Worm (Caenorhabditis elegans) whole organism, young adult: ENCODE results near the gene ZK1086.2.

Source experiments
- B0261.1 ChIP-seq: sonication (generic microtip); optimal IDR thresholded peaks from 2 replicates; lab custom pipeline; 2016; ENCODE audit warnings: mild to moderate bottlenecking, missing genetic modification characterization, moderate library complexity, missing compliant biosample characterization
- F23B12.7 ChIP-seq: sonication (generic microtip); optimal IDR thresholded peaks from 2 replicates; lab custom pipeline; 2017; ENCODE audit warnings: missing genetic modification characterization, mild to moderate bottlenecking, missing compliant biosample characterization, antibody characterized with exemption, moderate library complexity; ENCODE audit not compliant: insufficient read depth
- F39B2.1 ChIP-seq: fragments of 200-800 bp; sonication (Bioruptor generic); IDR thresholded peaks from 2 replicates; pipeline ENCODE4 v1.3.6; 2022; ENCODE audit warnings: missing genetic modification reagents, missing genetic modification characterization, missing compliant biosample characterization
- F57C9.4 ChIP-seq: sonication (generic microtip); optimal IDR thresholded peaks from 2 replicates; lab custom pipeline; 2017; ENCODE audit warnings: mild to moderate bottlenecking, missing genetic modification characterization, missing compliant biosample characterization
- K12H6.12 ChIP-seq: fragments of 200-800 bp; sonication (Bioruptor generic); optimal IDR thresholded peaks from 2 replicates; lab custom pipeline; 2018; ENCODE audit warnings: mild to moderate bottlenecking, missing genetic modification characterization, missing compliant biosample characterization
- Y53F4B.3 ChIP-seq: fragments of 200-800 bp; sonication (Bioruptor generic); IDR thresholded peaks from 2 replicates; pipeline ENCODE4 v1.3.6; 2022; ENCODE audit warnings: missing genetic modification reagents, missing genetic modification characterization, missing compliant biosample characterization
- Y95B8A.8 ChIP-seq: fragments of 200-800 bp; sonication (Bioruptor generic); IDR thresholded peaks from 2 replicates; pipeline ENCODE4 v1.3.6; 2022; ENCODE audit warnings: missing genetic modification reagents, missing genetic modification characterization, missing compliant biosample characterization
- cebp-1 ChIP-seq, 2 experiments: fragments of 200-800 bp in 1 of 2; sonication (Bioruptor generic) in 1 of 2; sonication (generic microtip) in 1 of 2; IDR thresholded peaks in 1 of 2; optimal IDR thresholded peaks in 1 of 2; 2 replicates each; pipeline versions ENCODE4 v1.3.6 to Lab custom; 2017 to 2022; ENCODE audit warnings: missing compliant biosample characterization in 2 of 2, missing genetic modification characterization in 2 of 2, mild to moderate bottlenecking in 1 of 2, missing genetic modification reagents in 1 of 2, moderate library complexity in 1 of 2
- cebp-2 ChIP-seq: fragments of 200-800 bp; sonication (Bioruptor generic); IDR thresholded peaks from 2 replicates; pipeline ENCODE4 v1.3.6; 2022; ENCODE audit warnings: missing genetic modification characterization, missing compliant biosample characterization
- ceh-100 ChIP-seq: fragments of 200-800 bp; sonication (Bioruptor generic); IDR thresholded peaks from 2 replicates; pipeline ENCODE4 v1.3.6; 2022; ENCODE audit warnings: missing genetic modification reagents, missing genetic modification characterization, missing compliant biosample characterization
- ceh-40 ChIP-seq: fragments of 200-800 bp; sonication (Bioruptor generic); IDR thresholded peaks from 2 replicates; pipeline ENCODE4 v1.3.6; 2022; ENCODE audit warnings: missing genetic modification characterization, missing compliant biosample characterization
- die-1 ChIP-seq: sonication (generic microtip); optimal IDR thresholded peaks from 2 replicates; lab custom pipeline; 2016; ENCODE audit warnings: missing genotype, mild to moderate bottlenecking, missing genetic modification characterization, missing compliant biosample characterization
- dox-1 ChIP-seq: fragments of 200-800 bp; sonication (Bioruptor generic); IDR thresholded peaks from 2 replicates; pipeline ENCODE4 v1.3.6; 2022; ENCODE audit warnings: missing genetic modification reagents, missing genetic modification characterization, missing compliant biosample characterization
- dpff-1 ChIP-seq: sonication (generic microtip); optimal IDR thresholded peaks from 2 replicates; lab custom pipeline; 2017; ENCODE audit warnings: mild to moderate bottlenecking, missing genetic modification characterization, missing compliant biosample characterization
- egl-18 ChIP-seq: fragments of 200-800 bp; sonication (Bioruptor generic); IDR thresholded peaks from 2 replicates; pipeline ENCODE4 v1.3.6; 2022; ENCODE audit warnings: missing genetic modification reagents, missing genetic modification characterization, missing compliant biosample characterization
- fkh-3 ChIP-seq: sonication (generic microtip); optimal IDR thresholded peaks from 2 replicates; lab custom pipeline; 2016; ENCODE audit warnings: mild to moderate bottlenecking, missing genetic modification characterization, missing compliant biosample characterization
- gei-17 ChIP-seq: fragments of 200-800 bp; sonication (Bioruptor generic); optimal IDR thresholded peaks from 2 replicates; lab custom pipeline; 2018; ENCODE audit warnings: mild to moderate bottlenecking, missing genetic modification characterization, missing compliant biosample characterization
- him-1 ChIP-seq: sonication (generic microtip); optimal IDR thresholded peaks from 2 replicates; lab custom pipeline; 2016; ENCODE audit warnings: missing genotype, missing genetic modification reagents, missing genetic modification characterization, missing compliant biosample characterization
- hmg-1.2 ChIP-seq: fragments of 200-800 bp; sonication (Bioruptor generic); IDR thresholded peaks from 2 replicates; pipeline ENCODE4 v1.3.6; 2022; ENCODE audit warnings: missing genetic modification reagents, missing genetic modification characterization, missing compliant biosample characterization
- hmg-20 ChIP-seq: fragments of 200-800 bp; sonication (Bioruptor generic); IDR thresholded peaks from 2 replicates; pipeline ENCODE4 v1.3.6; 2022; ENCODE audit warnings: missing genetic modification reagents, missing genetic modification characterization, missing compliant biosample characterization
- hrde-1 ChIP-seq: sonication (generic microtip); optimal IDR thresholded peaks from 2 replicates; lab custom pipeline; 2016; ENCODE audit warnings: missing genetic modification characterization, mild to moderate bottlenecking, missing compliant biosample characterization, moderate library complexity, missing genotype, missing genetic modification reagents, borderline replicate concordance
- lag-1 ChIP-seq: fragments of 200-800 bp; sonication (Bioruptor generic); IDR thresholded peaks from 2 replicates; pipeline ENCODE4 v1.3.6; 2022; ENCODE audit warnings: missing genetic modification reagents, missing genetic modification characterization, missing compliant biosample characterization
- let-607 ChIP-seq, 2 experiments: fragments of 200-800 bp in 1 of 2; sonication (Bioruptor generic) in 1 of 2; sonication (generic microtip) in 1 of 2; optimal IDR thresholded peaks; 2 replicates each; lab custom pipeline; 2016 to 2018; ENCODE audit warnings: mild to moderate bottlenecking in 2 of 2, missing compliant biosample characterization in 2 of 2, missing genetic modification characterization in 2 of 2, moderate library complexity in 2 of 2, missing genotype in 1 of 2
- lin-40 ChIP-seq: sonication (generic microtip); optimal IDR thresholded peaks from 2 replicates; lab custom pipeline; 2016; ENCODE audit warnings: missing genetic modification characterization, mild to moderate bottlenecking, missing compliant biosample characterization, missing genotype, missing genetic modification reagents
- lir-1 ChIP-seq: fragments of 200-800 bp; sonication (Bioruptor generic); conservative IDR thresholded peaks from 2 replicates; pipeline ENCODE4 v1.3.6; 2022; ENCODE audit warnings: missing genetic modification reagents, missing genetic modification characterization, missing compliant biosample characterization
- lsl-1 ChIP-seq: fragments of 200-800 bp; sonication (Bioruptor generic); optimal IDR thresholded peaks from 2 replicates; lab custom pipeline; 2018; ENCODE audit warnings: mild to moderate bottlenecking, missing genetic modification characterization, moderate library complexity, missing compliant biosample characterization
- madf-10 ChIP-seq: sonication (generic microtip); optimal IDR thresholded peaks from 2 replicates; lab custom pipeline; 2016; ENCODE audit warnings: mild to moderate bottlenecking, missing genetic modification characterization, missing compliant biosample characterization
- mel-28 ChIP-seq: sonication (generic microtip); optimal IDR thresholded peaks from 2 replicates; lab custom pipeline; 2016; ENCODE audit warnings: borderline replicate concordance, mild to moderate bottlenecking, missing genetic modification characterization, missing compliant biosample characterization
- nfyb-1 ChIP-seq: fragments of 200-800 bp; sonication (Bioruptor generic); IDR thresholded peaks from 2 replicates; pipeline ENCODE4 v1.3.6; 2022; ENCODE audit warnings: missing genetic modification reagents, missing genetic modification characterization, missing compliant biosample characterization
- nhr-80 ChIP-seq: sonication (generic microtip); optimal IDR thresholded peaks from 2 replicates; lab custom pipeline; 2016; ENCODE audit warnings: missing genetic modification characterization, missing compliant biosample characterization
- rpc-1 ChIP-seq, 2 experiments: fragments of 150-350 bp in 1 of 2; sonication (generic microtip) in 1 of 2; optimal IDR thresholded peaks; 2 replicates each; lab custom pipeline; 2014 to 2018; ENCODE audit warnings: missing biosample characterization in 1 of 2, missing genetic modification characterization in 1 of 2, missing genetic modification reagents in 1 of 2, missing genotype in 1 of 2
- snpc-1.3 ChIP-seq: sonication (generic microtip); optimal IDR thresholded peaks from 2 replicates; lab custom pipeline; 2017; ENCODE audit warnings: missing genetic modification characterization, mild to moderate bottlenecking, missing compliant biosample characterization, antibody characterized with exemption, moderate library complexity, missing genotype, missing genetic modification reagents; ENCODE audit not compliant: insufficient read depth
- snpc-4 ChIP-seq, 5 experiments: fragments of 150-350 bp in 1 of 5; sonication (generic microtip) in 4 of 5; optimal IDR thresholded peaks; 2 replicates each; lab custom pipeline; 2014 to 2018; ENCODE audit warnings: missing genetic modification characterization in 5 of 5, missing biosample characterization in 3 of 5, antibody characterized with exemption in 2 of 5, mild to moderate bottlenecking in 2 of 5, missing compliant biosample characterization in 2 of 5, missing genotype in 2 of 5, moderate library complexity in 2 of 5, missing genetic modification reagents in 1 of 5
- somi-1 ChIP-seq: fragments of 200-800 bp; sonication (Bioruptor generic); optimal IDR thresholded peaks from 2 replicates; lab custom pipeline; 2018; ENCODE audit warnings: mild to moderate bottlenecking, missing genetic modification characterization, missing compliant biosample characterization
- tbp1 ChIP-seq: fragments of 200-800 bp; sonication (Bioruptor generic); optimal IDR thresholded peaks from 2 replicates; lab custom pipeline; 2018; ENCODE audit warnings: mild to moderate bottlenecking, missing genetic modification characterization, missing compliant biosample characterization
- tlf-1 ChIP-seq: fragments of 200-800 bp; sonication (Bioruptor generic); optimal IDR thresholded peaks from 2 replicates; lab custom pipeline; 2018; ENCODE audit warnings: mild to moderate bottlenecking, missing genetic modification characterization, missing compliant biosample characterization
- unc-130 ChIP-seq: sonication (generic microtip); optimal IDR thresholded peaks from 2 replicates; lab custom pipeline; 2016; ENCODE audit warnings: missing genetic modification reagents, missing genetic modification characterization, missing compliant biosample characterization
- unc-62 ChIP-seq: fragments of 150-350 bp; optimal IDR thresholded peaks from 2 replicates; lab custom pipeline; 2014; ENCODE audit warnings: missing biosample characterization, missing genetic modification reagents, missing genetic modification characterization
- zfh-2 ChIP-seq: fragments of 200-800 bp; sonication (Bioruptor generic); conservative IDR thresholded peaks from 2 replicates; pipeline ENCODE4 v1.3.6; 2022; ENCODE audit warnings: missing genetic modification reagents, missing genetic modification characterization, missing compliant biosample characterization
- ztf-22 ChIP-seq: fragments of 200-800 bp; sonication (Bioruptor generic); optimal IDR thresholded peaks from 2 replicates; lab custom pipeline; 2018; ENCODE audit warnings: mild to moderate bottlenecking, missing genetic modification characterization, moderate library complexity, missing compliant biosample characterization
- ztf-25 ChIP-seq: fragments of 200-800 bp; sonication (Bioruptor generic); IDR thresholded peaks from 2 replicates; pipeline ENCODE4 v1.3.6; 2022; ENCODE audit warnings: missing genetic modification reagents, missing genetic modification characterization, missing compliant biosample characterization

The ZK1086.2 gene

DNA sequence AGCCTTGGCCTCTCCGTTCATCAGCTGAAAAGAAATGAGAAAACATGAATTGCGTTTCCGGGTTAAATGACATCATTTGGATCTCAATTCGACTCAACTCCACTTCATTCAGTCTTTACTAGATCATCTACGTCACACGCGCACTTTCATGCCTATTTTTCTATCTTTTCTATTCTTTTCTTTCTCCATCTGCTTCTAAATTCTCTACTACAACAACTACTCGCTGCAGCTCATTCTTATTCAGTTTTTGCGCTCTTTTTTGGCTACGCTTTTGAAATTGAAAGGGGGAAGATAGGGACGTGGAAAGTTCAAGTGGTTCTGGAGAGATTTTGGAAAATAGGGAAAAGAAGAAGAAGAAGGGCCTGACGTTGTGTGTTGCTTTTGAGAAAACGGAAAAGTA, 24.9 kb downstream of the ZK1086.2 start (continued):
- TF ChIP-seq ceh-100 (GFP tag; lab: Robert Waterston, UW): no peak
- TF ChIP-seq lin-40 (tag; lab: Kevin White, UChicago): peak; percentile 40
- TF ChIP-seq ceh-40: no peak
- peak; percentile 21 for TF ChIP-seq somi-1
- no peak for TF ChIP-seq mel-28
- TF ChIP-seq Y53F4B.3 (GFP tag; lab: Robert Waterston, UW): no peak
- TF ChIP-seq K12H6.12 (tag; lab: Kevin White, UChicago): peak; percentile 63
- no peak for TF ChIP-seq ztf-25 (GFP tag; lab: Robert Waterston, UW)
- no peak for TF ChIP-seq Y95B8A.8
- TF ChIP-seq zfh-2 (GFP tag; lab: Robert Waterston, UW): no peak
- TF ChIP-seq snpc-1.3 (tag; lab: Kevin White, UChicago): no peak
- TF ChIP-seq F57C9.4 (tag; lab: Kevin White, UChicago): no peak
- TF ChIP-seq, all 124 proteins: peak for 8

DNA sequence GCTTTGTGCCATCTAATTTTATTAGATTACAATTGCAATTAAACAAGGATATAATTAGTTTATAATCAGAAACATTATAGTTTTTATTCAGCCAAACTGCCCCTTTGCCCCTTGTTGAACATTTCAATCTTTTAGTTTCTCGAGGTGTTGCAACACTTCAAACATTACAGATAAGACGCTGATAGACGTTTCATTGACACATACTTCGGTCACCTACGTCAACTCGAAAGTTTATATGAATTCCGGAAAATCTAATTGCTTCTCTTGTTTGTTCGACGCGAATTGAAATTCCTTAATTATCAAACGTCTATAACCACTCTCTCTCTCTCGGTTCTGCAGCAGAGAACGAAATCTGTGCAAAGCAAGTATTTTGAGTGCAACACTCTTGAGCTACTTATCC, 26.1 kb downstream of the ZK1086.2 start:
- no peak for TF ChIP-seq madf-10
- TF ChIP-seq lag-1 (GFP tag; lab: Robert Waterston, UW): no peak
- no peak for TF ChIP-seq K12H6.12 (tag; lab: Kevin White, UChicago)
- TF ChIP-seq nfyb-1 (GFP tag; lab: Robert Waterston, UW): no peak
- no peak for TF ChIP-seq let-607 (tag; optimal IDR thresholded peaks at IDR 0.05; lab: Kevin White, UChicago)
- TF ChIP-seq tlf-1 (GFP tag; lab: Kevin White, UChicago): no peak
- TF ChIP-seq nhr-80 (tag; lab: Kevin White, UChicago): peak; percentile 62
- TF ChIP-seq F23B12.7 (tag; lab: Kevin White, UChicago): no peak
- TF ChIP-seq ztf-22 (GFP tag; lab: Kevin White, UChicago): peak; percentile 9
- TF ChIP-seq rpc-1 (optimal IDR thresholded peaks at IDR 0.05; lab: Kevin White, UChicago): no peak
- TF ChIP-seq rpc-1 (tag; optimal IDR thresholded peaks at IDR 0.05; lab: Kevin White, UChicago): no peak
- no peak for TF ChIP-seq him-1 (tag; lab: Kevin White, UChicago)
- peak; percentile 95 for TF ChIP-seq unc-62 (GFP tag; lab: Kevin White, UChicago)
- TF ChIP-seq die-1: no peak
- TF ChIP-seq F57C9.4 (tag; lab: Kevin White, UChicago): no peak

DNA sequence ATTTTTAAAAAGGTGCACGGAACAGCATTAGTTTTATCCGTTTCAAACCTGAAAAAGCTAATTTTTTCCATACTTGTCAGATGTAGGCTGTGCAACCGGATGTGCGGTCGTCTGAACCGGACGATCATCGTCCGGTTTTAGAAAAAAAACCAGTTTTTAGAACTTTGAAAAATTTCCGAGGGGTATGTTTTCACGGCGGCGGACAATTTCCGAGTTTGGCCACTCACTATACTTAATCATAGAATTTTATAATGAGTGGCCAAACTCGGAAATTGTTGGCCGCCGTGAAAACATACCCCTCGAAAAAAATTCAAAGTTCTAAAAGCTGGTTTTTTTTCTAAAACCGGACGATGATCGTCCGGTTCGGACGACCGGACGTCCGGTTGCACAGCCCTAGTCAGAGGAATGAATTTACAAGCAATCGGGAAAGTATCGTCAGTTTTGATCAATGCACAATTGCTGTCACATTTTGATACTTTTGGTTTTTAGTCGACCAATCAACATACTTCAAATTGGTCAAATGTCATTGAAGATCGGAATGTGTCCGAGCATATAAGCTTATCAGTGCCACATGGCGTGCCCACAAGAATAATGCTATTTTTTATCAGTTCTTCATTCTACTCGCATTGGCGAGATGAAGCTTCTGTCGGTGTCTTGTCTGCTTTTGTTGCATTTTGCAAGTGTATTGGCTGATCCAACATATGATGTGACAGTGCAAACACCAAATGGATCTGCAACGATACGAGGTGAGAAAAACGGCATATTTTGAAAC, 33.6 kb downstream of the ZK1086.2 start, which contains the start of gene cest-13:
Gene cest-13, plus strand, starts transcription at position 562 of the 772 bp plus-strand sequence.
- no peak for TF ChIP-seq snpc-1.3 (tag; lab: Kevin White, UChicago)
- TF ChIP-seq somi-1: no peak
- TF ChIP-seq B0261.1 (tag; lab: Kevin White, UChicago): no peak
- TF ChIP-seq lir-1: no peak
- no peak for TF ChIP-seq hmg-20 (GFP tag; lab: Robert Waterston, UW)
- no peak for TF ChIP-seq lsl-1 (GFP tag; lab: Kevin White, UChicago)
- no peak for TF ChIP-seq F39B2.1 (GFP tag; lab: Robert Waterston, UW)
- TF ChIP-seq dpff-1 (tag; lab: Kevin White, UChicago): no peak
- no peak for TF ChIP-seq ceh-100 (GFP tag; lab: Robert Waterston, UW)
- no peak for TF ChIP-seq unc-130 (GFP tag; lab: Kevin White, UChicago)
- no peak for TF ChIP-seq cebp-1 (GFP tag; IDR thresholded peaks at IDR 0.05; lab: Robert Waterston, UW)
- no peak for TF ChIP-seq cebp-1 (tag; optimal IDR thresholded peaks at IDR 0.05; lab: Kevin White, UChicago)
- no peak for TF ChIP-seq snpc-4 (GFP tag; optimal IDR thresholded peaks at IDR 0.05; lab: Kevin White, UChicago)
- peak in 2 of 4 experiments; percentile 80 to 86 for TF ChIP-seq snpc-4 (tag; optimal IDR thresholded peaks at IDR 0.05; lab: Kevin White, UChicago)
- peak; percentile 50 for TF ChIP-seq dox-1 (GFP tag; lab: Robert Waterston, UW)
- TF ChIP-seq nhr-80 (tag; lab: Kevin White, UChicago): peak; percentile 71
- no peak for TF ChIP-seq fkh-3 (tag; lab: Kevin White, UChicago)
- no peak for TF ChIP-seq egl-18 (GFP tag; lab: Robert Waterston, UW)
- peak; percentile 3 for TF ChIP-seq tbp1 (GFP tag; lab: Kevin White, UChicago)
- TF ChIP-seq madf-10: no peak
- TF ChIP-seq hrde-1 (tag; lab: Kevin White, UChicago): no peak
- no peak for TF ChIP-seq gei-17 (GFP tag; lab: Kevin White, UChicago)
- peak; percentile 48 for TF ChIP-seq hmg-1.2
- TF ChIP-seq mel-28: no peak
- TF ChIP-seq cebp-2: no peak
